Fruit fly (Drosophila melanogaster): ENCODE measurements around the gene TotF.
A peak's percentile ranks its signal among the peaks of the same experiment; 100 is the strongest.

The TotF gene

dm6 chr2L:19887468-19887867 lies 24.7 kb downstream of the TotF start (continued):
- TF ChIP-seq hbn (GFP tag; IDR thresholded peaks at IDR 0.05; ENCODE audit: partially characterized antibody): no peak
- TF ChIP-seq CG18011 (GFP tag; optimal IDR thresholded peaks at IDR 0.05): peak; percentile 99
- peak; percentile 61 for TF ChIP-seq ewg (GFP tag; optimal IDR thresholded peaks at IDR 0.05)
- TF ChIP-seq CG31441 (GFP tag; IDR thresholded peaks at IDR 0.05): peak; percentile 65
- peak; percentile 36 for TF ChIP-seq mirr (GFP tag; optimal IDR thresholded peaks at IDR 0.05)
- TF ChIP-seq ap (GFP tag; IDR thresholded peaks at IDR 0.05): no peak; the same call in 1 of the 2 replicates
- peak; percentile 14; the same call in 1 of the 2 replicates for TF ChIP-seq Nf-YA (GFP tag; IDR thresholded peaks at IDR 0.05)
- peak; percentile 52 for TF ChIP-seq jing (GFP tag; optimal IDR thresholded peaks at IDR 0.05)
- no peak for TF ChIP-seq CG8281 (tag; optimal IDR thresholded peaks at IDR 0.05)
- TF ChIP-seq Jarid2 (GFP tag; optimal IDR thresholded peaks at IDR 0.05): peak; percentile 63
- TF ChIP-seq usp (GFP tag; optimal IDR thresholded peaks at IDR 0.05): no peak
- no peak for TF ChIP-seq Lim3 (GFP tag; IDR thresholded peaks at IDR 0.05)
- TF ChIP-seq Mrtf (GFP tag; IDR thresholded peaks at IDR 0.05): peak; percentile 19; the same call in 1 of the 3 replicates
- TF ChIP-seq CG10274 (GFP tag; optimal IDR thresholded peaks at IDR 0.05): peak; percentile 28
- peak; percentile 75 for TF ChIP-seq CG3995 (GFP tag; optimal IDR thresholded peaks at IDR 0.05)
- peak; percentile 61 for TF ChIP-seq CG1529 (GFP tag; optimal IDR thresholded peaks at IDR 0.05)
- peak; percentile 55 for TF ChIP-seq fu2 (GFP tag; optimal IDR thresholded peaks at IDR 0.05)
- peak; percentile 30 for TF ChIP-seq disco-r (GFP tag; optimal IDR thresholded peaks at IDR 0.05)
- no peak for TF ChIP-seq Tbp (GFP tag; optimal IDR thresholded peaks at IDR 0.05)
- TF ChIP-seq NC2α (GFP tag; optimal IDR thresholded peaks at IDR 0.05): no peak
- TF ChIP-seq gro (GFP tag; optimal IDR thresholded peaks at IDR 0.05): peak; percentile 11
- TF ChIP-seq ssp (GFP tag; IDR thresholded peaks at IDR 0.05): peak; percentile 48
- no peak for TF ChIP-seq Usf (GFP tag; optimal IDR thresholded peaks at IDR 0.05)
- peak; percentile 52 for TF ChIP-seq slp2 (GFP tag; optimal IDR thresholded peaks at IDR 0.05)
- TF ChIP-seq phol (tag; optimal IDR thresholded peaks at IDR 0.05): peak; percentile 79
- TF ChIP-seq Ets65A (GFP tag): peak; percentile 99
- no peak for TF ChIP-seq CG15073 (GFP tag; optimal IDR thresholded peaks at IDR 0.05)
- TF ChIP-seq CG12299 (tag; optimal IDR thresholded peaks at IDR 0.05): no peak
- TF ChIP-seq E2f1 (GFP tag; IDR thresholded peaks at IDR 0.05): peak; percentile 61; the same call in 1 of the 2 replicates
- TF ChIP-seq Aef1 (GFP tag; IDR thresholded peaks at IDR 0.05): peak; percentile 65
- no peak for TF ChIP-seq pan (optimal IDR thresholded peaks at IDR 0.05)
- peak in 1 of 2 experiments; percentile 61 for TF ChIP-seq pan (GFP tag; optimal IDR thresholded peaks at IDR 0.05 in 1 of 2, IDR thresholded peaks at IDR 0.05 in 1 of 2)
- peak; percentile 47 for TF ChIP-seq CG13624 (GFP tag; optimal IDR thresholded peaks at IDR 0.05)
- peak; percentile 88 for TF ChIP-seq CG42726 (GFP tag; IDR thresholded peaks at IDR 0.05; ENCODE audit: partially characterized antibody)
- TF ChIP-seq CG8924 (tag; optimal IDR thresholded peaks at IDR 0.05): no peak
- TF ChIP-seq CG3726 (GFP tag; IDR thresholded peaks at IDR 0.05): no peak
- TF ChIP-seq Atf-2 (GFP tag; optimal IDR thresholded peaks at IDR 0.05): peak; percentile 38
- peak; percentile 23 for TF ChIP-seq CG7556 (GFP tag; optimal IDR thresholded peaks at IDR 0.05)
- TF ChIP-seq sima (GFP tag; optimal IDR thresholded peaks at IDR 0.05): peak; percentile 10
- peak; percentile 55 to 58 for TF ChIP-seq Hr51 (GFP tag; optimal IDR thresholded peaks at IDR 0.05)
- TF ChIP-seq vfl (GFP tag; optimal IDR thresholded peaks at IDR 0.05): peak; percentile 62
- TF ChIP-seq Eip74EF (GFP tag; optimal IDR thresholded peaks at IDR 0.05): no peak
- peak; percentile 72 for TF ChIP-seq Gug (GFP tag; IDR thresholded peaks at IDR 0.05)
- peak; percentile 46 for TF ChIP-seq Myb (GFP tag; optimal IDR thresholded peaks at IDR 0.05)
- TF ChIP-seq pita (GFP tag; optimal IDR thresholded peaks at IDR 0.05): peak; percentile 93
- no peak for TF ChIP-seq CG14860 (GFP tag; IDR thresholded peaks at IDR 0.05; ENCODE audit: partially characterized antibody)
- TF ChIP-seq CG1024 (GFP tag; IDR thresholded peaks at IDR 0.05): peak; percentile 58; the same call in 1 of the 2 replicates
- TF ChIP-seq lbe (GFP tag; optimal IDR thresholded peaks at IDR 0.05): no peak
- TF ChIP-seq Hmx (GFP tag; optimal IDR thresholded peaks at IDR 0.05): no peak
- peak; percentile 67 for TF ChIP-seq CG30403 (GFP tag; optimal IDR thresholded peaks at IDR 0.05)
- peak; percentile 99 for TF ChIP-seq CG14965 (GFP tag; optimal IDR thresholded peaks at IDR 0.05; ENCODE audit: borderline replicate concordance)

All from whole organism, embryonic.